Fruit fly (Drosophila melanogaster): ENCODE data around the gene Hibch.

Hibch gene

dm6 chr3R:15408131-15408731 lies 51.2 kb downstream of the Hibch start, which contains the start of gene Atx2:
TSS of gene Atx2 (plus strand) at chr3R:15408423.
- TF ChIP-seq pan (optimal IDR thresholded peaks at IDR 0.05) (no peak), CG8478 (optimal IDR thresholded peaks at IDR 0.05) (no peak), psq (optimal IDR thresholded peaks at IDR 0.05) (no peak), EcR (GFP tag; optimal IDR thresholded peaks at IDR 0.05) (no peak)
